Worm (Caenorhabditis elegans) whole organism, L1 larva: ENCODE measurements around the gene lin-56.
A peak's percentile ranks its signal among the peaks of the same experiment; 100 is the strongest.

ENCODE experiments used
- C34B4.2 ChIP-seq: sonication (generic microtip); optimal IDR thresholded peaks from 2 replicates; lab custom pipeline; 2017; ENCODE audit warnings: mild to moderate bottlenecking, missing genetic modification characterization, missing compliant biosample characterization
- F16B12.6 ChIP-seq: fragments of 150-350 bp; optimal IDR thresholded peaks from 2 replicates; lab custom pipeline; 2014; ENCODE audit warnings: missing biosample characterization, missing genetic modification characterization
- Y116A8C.19 ChIP-seq: sonication (generic microtip); optimal IDR thresholded peaks from 2 replicates; lab custom pipeline; 2016; ENCODE audit warnings: missing compliant biosample characterization, missing genetic modification characterization, borderline replicate concordance
- ama-1 ChIP-seq: fragments of 150-350 bp; optimal IDR thresholded peaks from 2 replicates; lab custom pipeline; 2014
- blmp-1 ChIP-seq: fragments of 150-350 bp; optimal IDR thresholded peaks from 2 replicates; lab custom pipeline; 2014; ENCODE audit warnings: missing biosample characterization, missing genetic modification characterization
- ceh-8 ChIP-seq: fragments of 200-800 bp; sonication (Bioruptor generic); optimal IDR thresholded peaks from 2 replicates; lab custom pipeline; 2018; ENCODE audit warnings: mild to moderate bottlenecking, missing genetic modification characterization, moderate library complexity, missing compliant biosample characterization
- ceh-88 ChIP-seq: fragments of 200-800 bp; sonication (Bioruptor generic); IDR thresholded peaks from 2 replicates; pipeline ENCODE4 v1.3.6; 2022; ENCODE audit warnings: missing genetic modification characterization, missing compliant biosample characterization
- efl-1 ChIP-seq, 4 experiments: fragments of 150-350 bp; optimal IDR thresholded peaks in 3 of 4; peaks in 1 of 4; 1 replicate in 1 of 4; 2 replicates in 3 of 4; lab custom pipeline; 2014; ENCODE audit warnings: missing biosample characterization in 2 of 4, missing genetic modification characterization in 2 of 4, missing genetic modification reagents in 2 of 4
- elt-2 ChIP-seq: sonication (generic microtip); optimal IDR thresholded peaks from 2 replicates; lab custom pipeline; 2016; ENCODE audit warnings: missing genetic modification characterization, mild to moderate bottlenecking, inconsistent platforms, missing compliant biosample characterization, missing genetic modification reagents
- elt-3 ChIP-seq, 6 experiments: fragments of 150-350 bp in 1 of 6; sonication (generic microtip); optimal IDR thresholded peaks; 2 replicates each; lab custom pipeline; 2017 to 2018; ENCODE audit warnings: missing biosample characterization in 6 of 6, missing genetic modification characterization in 6 of 6, inconsistent platforms in 1 of 6
- ets-5 ChIP-seq: fragments of 200-800 bp; sonication (Bioruptor generic); IDR thresholded peaks from 2 replicates; pipeline ENCODE4 v1.3.6; 2022; ENCODE audit warnings: missing genetic modification characterization, missing compliant biosample characterization
- fkh-8 ChIP-seq: sonication (generic microtip); optimal IDR thresholded peaks from 2 replicates; lab custom pipeline; 2016; ENCODE audit warnings: mild to moderate bottlenecking, missing genetic modification characterization, missing compliant biosample characterization
- fos-1 ChIP-seq: fragments of 150-350 bp; optimal IDR thresholded peaks from 2 replicates; lab custom pipeline; 2014; ENCODE audit warnings: missing biosample characterization, missing genetic modification characterization
- grh-1 ChIP-seq: fragments of 200-800 bp; sonication (Bioruptor generic); IDR thresholded peaks from 2 replicates; pipeline ENCODE4 v1.3.6; 2022; ENCODE audit warnings: missing genetic modification reagents, missing genetic modification characterization, missing compliant biosample characterization
- hpl-2 ChIP-seq: fragments of 150-350 bp; optimal IDR thresholded peaks from 2 replicates; lab custom pipeline; 2014; ENCODE audit warnings: missing biosample characterization, missing genetic modification reagents, missing genetic modification characterization
- isw-1 ChIP-seq: fragments of 200-800 bp; sonication (Bioruptor generic); IDR thresholded peaks from 2 replicates; pipeline ENCODE4 v1.3.6; 2022; ENCODE audit warnings: missing genetic modification characterization, missing compliant biosample characterization
- lin-13 ChIP-seq: fragments of 150-350 bp; optimal IDR thresholded peaks from 2 replicates; lab custom pipeline; 2014; ENCODE audit warnings: missing biosample characterization, missing genetic modification reagents, missing genetic modification characterization
- lin-14 ChIP-seq: fragments of 200-800 bp; sonication (Bioruptor generic); optimal IDR thresholded peaks from 2 replicates; lab custom pipeline; 2018; ENCODE audit warnings: mild to moderate bottlenecking, missing genetic modification characterization, moderate library complexity, missing compliant biosample characterization
- lin-15B ChIP-seq: fragments of 150-350 bp; sonication (generic microtip); optimal IDR thresholded peaks from 3 replicates; lab custom pipeline; 2014; ENCODE audit warnings: missing biosample characterization, missing genetic modification characterization
- lin-35 ChIP-seq, 2 experiments: fragments of 150-350 bp; optimal IDR thresholded peaks; 2 replicates each; lab custom pipeline; 2014; ENCODE audit warnings: missing biosample characterization in 2 of 2, missing genetic modification characterization in 2 of 2, missing genetic modification reagents in 2 of 2
- lin-39 ChIP-seq: fragments of 150-350 bp; optimal IDR thresholded peaks from 2 replicates; lab custom pipeline; 2014; ENCODE audit warnings: missing biosample characterization, missing genetic modification reagents, missing genetic modification characterization
- lsy-2 ChIP-seq, 2 experiments: fragments of 150-350 bp; optimal IDR thresholded peaks; 2 replicates each; lab custom pipeline; 2014; ENCODE audit warnings: missing biosample characterization in 2 of 2, missing genetic modification characterization in 2 of 2
- mdl-1 ChIP-seq, 2 experiments: fragments of 150-350 bp; optimal IDR thresholded peaks; 2 replicates each; lab custom pipeline; 2014 to 2017; ENCODE audit warnings: missing biosample characterization in 2 of 2, missing genetic modification characterization in 2 of 2, inconsistent platforms in 1 of 2
- mef-2 ChIP-seq: fragments of 150-350 bp; optimal IDR thresholded peaks from 2 replicates; lab custom pipeline; 2014; ENCODE audit warnings: missing biosample characterization, missing genetic modification characterization
- mep-1 ChIP-seq: fragments of 150-350 bp; optimal IDR thresholded peaks from 2 replicates; lab custom pipeline; 2014; ENCODE audit warnings: missing biosample characterization, missing genetic modification characterization
- nhr-11 ChIP-seq: fragments of 150-350 bp; optimal IDR thresholded peaks from 2 replicates; lab custom pipeline; 2014; ENCODE audit warnings: missing biosample characterization, missing genetic modification characterization
- nhr-19 ChIP-seq: fragments of 200-800 bp; sonication (Bioruptor generic); conservative IDR thresholded peaks from 2 replicates; pipeline ENCODE4 v1.3.6; 2022; ENCODE audit warnings: missing genetic modification characterization, missing compliant biosample characterization
- nhr-20 ChIP-seq: sonication (generic microtip); optimal IDR thresholded peaks from 2 replicates; lab custom pipeline; 2016; ENCODE audit warnings: mild to moderate bottlenecking, missing genetic modification characterization, missing compliant biosample characterization
- nhr-237 ChIP-seq: fragments of 150-350 bp; optimal IDR thresholded peaks from 2 replicates; lab custom pipeline; 2014; ENCODE audit warnings: missing biosample characterization, missing genetic modification characterization
- nhr-28 ChIP-seq: fragments of 150-350 bp; optimal IDR thresholded peaks from 2 replicates; lab custom pipeline; 2014; ENCODE audit warnings: missing biosample characterization, missing genetic modification characterization
- nhr-47 ChIP-seq: sonication (generic microtip); optimal IDR thresholded peaks from 2 replicates; lab custom pipeline; 2016; ENCODE audit warnings: mild to moderate bottlenecking, missing genetic modification characterization, moderate library complexity, missing compliant biosample characterization
- nhr-71 ChIP-seq: sonication (generic microtip); optimal IDR thresholded peaks from 2 replicates; lab custom pipeline; 2016; ENCODE audit warnings: mild to moderate bottlenecking, missing genetic modification characterization, moderate library complexity, missing compliant biosample characterization
- nhr-85 ChIP-seq: sonication (generic microtip); peaks from one replicate; lab custom pipeline; 2016; ENCODE audit warnings: missing genetic modification characterization, inconsistent platforms, missing compliant biosample characterization
- nhr-90 ChIP-seq: sonication (generic microtip); optimal IDR thresholded peaks from 2 replicates; lab custom pipeline; 2016; ENCODE audit warnings: mild to moderate bottlenecking, missing genetic modification characterization, missing compliant biosample characterization; ENCODE audit not compliant: poor library complexity
- pqm-1 ChIP-seq: sonication (generic microtip); optimal IDR thresholded peaks from 3 replicates; lab custom pipeline; 2017; ENCODE audit warnings: missing biosample characterization, missing genetic modification characterization
- rnt-1 ChIP-seq: sonication (generic microtip); optimal IDR thresholded peaks from 2 replicates; lab custom pipeline; 2016; ENCODE audit warnings: mild to moderate bottlenecking, missing genetic modification characterization, moderate library complexity, missing compliant biosample characterization
- snu-23 ChIP-seq: sonication (generic microtip); optimal IDR thresholded peaks from 2 replicates; lab custom pipeline; 2016; ENCODE audit warnings: missing genetic modification characterization, missing compliant biosample characterization
- sox-4 ChIP-seq: sonication (generic microtip); optimal IDR thresholded peaks from 2 replicates; lab custom pipeline; 2016; ENCODE audit warnings: missing genetic modification characterization, missing compliant biosample characterization
- sptf-1 ChIP-seq: fragments of 150-350 bp; optimal IDR thresholded peaks from 2 replicates; lab custom pipeline; 2014; ENCODE audit warnings: missing biosample characterization, missing genetic modification characterization
- tbx-2 ChIP-seq: sonication (generic microtip); optimal IDR thresholded peaks from 2 replicates; lab custom pipeline; 2016; ENCODE audit warnings: missing genetic modification characterization, missing compliant biosample characterization
- unc-130 ChIP-seq: fragments of 150-350 bp; optimal IDR thresholded peaks from 2 replicates; lab custom pipeline; 2017; ENCODE audit warnings: missing biosample characterization, missing genetic modification characterization, inconsistent platforms
- unc-86 ChIP-seq: sonication (generic microtip); optimal IDR thresholded peaks from 2 replicates; lab custom pipeline; 2016; ENCODE audit warnings: missing genetic modification characterization, missing compliant biosample characterization
- vab-15 ChIP-seq: sonication (generic microtip); optimal IDR thresholded peaks from 2 replicates; lab custom pipeline; 2017; ENCODE audit warnings: missing genotype, mild to moderate bottlenecking, missing genetic modification characterization, missing compliant biosample characterization

Gene lin-56

ce11 chrII:10447348-10448316, 2.2 kb upstream of the lin-56 start, which contains the start of gene ZK673.2:
Gene ZK673.2 (plus strand): TSS chrII:10448266.
- TF ChIP-seq C34B4.2 = peak; percentile 3
- no peak for TF ChIP-seq lin-39
- peak; percentile 21 for TF ChIP-seq lin-13 (GFP tag; lab: Kevin White, UChicago)
- no peak for TF ChIP-seq Y116A8C.19 (tag; lab: Kevin White, UChicago)
- TF ChIP-seq hpl-2 (GFP tag; lab: Kevin White, UChicago) = no peak
- no peak for TF ChIP-seq nhr-237 (tag; lab: Kevin White, UChicago)
- no peak for TF ChIP-seq lin-15B (tag; lab: Kevin White, UChicago)
- TF ChIP-seq nhr-11 (tag; lab: Kevin White, UChicago) = peak; percentile 32
- TF ChIP-seq mep-1 (tag; lab: Kevin White, UChicago) = peak; percentile 38
- peak in 4 of 6 experiments; percentile 22 to 92 (median 51) for TF ChIP-seq elt-3 (tag; optimal IDR thresholded peaks at IDR 0.05; lab: Kevin White, UChicago)
- TF ChIP-seq blmp-1 (tag; lab: Kevin White, UChicago) = peak; percentile 80
- no peak for TF ChIP-seq mef-2
- peak; percentile 3 for TF ChIP-seq rnt-1 (tag; lab: Kevin White, UChicago)
- peak in 1 of 2 experiments; percentile 53 for TF ChIP-seq lsy-2 (tag; optimal IDR thresholded peaks at IDR 0.05; lab: Kevin White, UChicago)
- no peak for TF ChIP-seq efl-1 (optimal IDR thresholded peaks at IDR 0.05; lab: Kevin White, UChicago)
- TF ChIP-seq efl-1 (GFP tag; optimal IDR thresholded peaks at IDR 0.05 in 1 of 2; lab: Kevin White, UChicago) = peak; percentile 7 to 93
- peak; percentile 94 for TF ChIP-seq nhr-85
- no peak for TF ChIP-seq sox-4 (tag; lab: Kevin White, UChicago)
- TF ChIP-seq unc-86 (tag; lab: Kevin White, UChicago) = no peak
- peak; percentile 46 for TF ChIP-seq nhr-90
- no peak for TF ChIP-seq unc-130
- no peak for TF ChIP-seq isw-1
- no peak for TF ChIP-seq nhr-28
- TF ChIP-seq elt-2 (tag; lab: Kevin White, UChicago) = peak; percentile 74
- TF ChIP-seq fos-1 (tag; lab: Kevin White, UChicago) = no peak
- TF ChIP-seq vab-15 (tag; lab: Kevin White, UChicago) = peak; percentile 1
- peak in 1 of 2 experiments; percentile 64 for TF ChIP-seq mdl-1 (tag; optimal IDR thresholded peaks at IDR 0.05; lab: Kevin White, UChicago)
- peak; percentile 29 for TF ChIP-seq fkh-8 (tag; lab: Kevin White, UChicago)
- peak; percentile 67 for TF ChIP-seq nhr-20
- no peak for TF ChIP-seq ceh-8
- TF ChIP-seq nhr-71 (tag; lab: Kevin White, UChicago) = peak; percentile 75
- TF ChIP-seq F16B12.6 (tag; lab: Kevin White, UChicago) = no peak
- TF ChIP-seq ceh-88 (GFP tag; lab: Robert Waterston, UW) = no peak; the same call in 1 of the 2 replicates
- peak; percentile 72 for TF ChIP-seq grh-1 (GFP tag; lab: Robert Waterston, UW)
- TF ChIP-seq lin-14 (GFP tag; lab: Kevin White, UChicago) = peak; percentile 64
- no peak for TF ChIP-seq sptf-1
- TF ChIP-seq lin-35 (GFP tag; optimal IDR thresholded peaks at IDR 0.05; lab: Kevin White, UChicago) = peak in 1 of 2 experiments; percentile 51
- TF ChIP-seq pqm-1 (tag; lab: Kevin White, UChicago) = no peak
- peak; percentile 45; the same call in 1 of the 2 replicates for TF ChIP-seq nhr-19 (GFP tag; lab: Robert Waterston, UW)
- peak; percentile 55 for TF ChIP-seq snu-23 (GFP tag; lab: Kevin White, UChicago)

ce11 chrII:10450335-10450734, 528 bp downstream of the lin-56 start:
- TF ChIP-seq nhr-71 (tag; lab: Kevin White, UChicago) = peak; percentile 27
- peak in 1 of 2 experiments; percentile 12 for TF ChIP-seq efl-1 (optimal IDR thresholded peaks at IDR 0.05; lab: Kevin White, UChicago)
- TF ChIP-seq efl-1 (GFP tag; optimal IDR thresholded peaks at IDR 0.05 in 1 of 2; lab: Kevin White, UChicago) = peak in 1 of 2 experiments; percentile 18
- peak in 1 of 2 experiments; percentile 18 for TF ChIP-seq lsy-2 (tag; optimal IDR thresholded peaks at IDR 0.05; lab: Kevin White, UChicago)
- TF ChIP-seq lin-35 (GFP tag; optimal IDR thresholded peaks at IDR 0.05; lab: Kevin White, UChicago) = peak in 1 of 2 experiments; percentile 22
- TF ChIP-seq ama-1 = peak; percentile 69
- peak; percentile 12 for TF ChIP-seq nhr-85
- TF ChIP-seq nhr-47 (tag; lab: Kevin White, UChicago) = peak; percentile 10
- TF ChIP-seq snu-23 (GFP tag; lab: Kevin White, UChicago) = peak; percentile 30
- no peak for TF ChIP-seq pqm-1 (tag; lab: Kevin White, UChicago)
- TF ChIP-seq tbx-2 (tag; lab: Kevin White, UChicago) = peak; percentile 11
- peak; percentile 11 for TF ChIP-seq blmp-1 (tag; lab: Kevin White, UChicago)
- no peak for TF ChIP-seq ceh-88 (GFP tag; lab: Robert Waterston, UW)
- TF ChIP-seq ets-5 (GFP tag; lab: Robert Waterston, UW) = no peak
- peak; percentile 35 for TF ChIP-seq nhr-90
- no peak for TF ChIP-seq ceh-8
- TF ChIP-seq elt-2 (tag; lab: Kevin White, UChicago) = peak; percentile 37
- no peak for TF ChIP-seq nhr-11 (tag; lab: Kevin White, UChicago)
